Fruit fly (Drosophila melanogaster): Measurements from ENCODE around the gene CG10969.

- no peak for TF ChIP-seq Abd-B (GFP tag; optimal IDR thresholded peaks at IDR 0.05)
- no peak for TF ChIP-seq crc (GFP tag; optimal IDR thresholded peaks at IDR 0.05)
- peak; percentile 26; the same call in 1 of the 2 replicates for TF ChIP-seq MBD-R2 (GFP tag; IDR thresholded peaks at IDR 0.05)
- TF ChIP-seq mirr (GFP tag; optimal IDR thresholded peaks at IDR 0.05): peak; percentile 7
- no peak for TF ChIP-seq org-1 (GFP tag; optimal IDR thresholded peaks at IDR 0.05)
- TF ChIP-seq sd (tag; optimal IDR thresholded peaks at IDR 0.05): no peak
- TF ChIP-seq sim (GFP tag; IDR thresholded peaks at IDR 0.05): no peak
- TF ChIP-seq CG10147 (GFP tag; optimal IDR thresholded peaks at IDR 0.05): peak; percentile 16
- no peak for TF ChIP-seq ara (GFP tag; IDR thresholded peaks at IDR 0.05)
- no peak for TF ChIP-seq CG17186 (GFP tag; optimal IDR thresholded peaks at IDR 0.05)
- TF ChIP-seq CG15696 (tag; optimal IDR thresholded peaks at IDR 0.05): no peak
- no peak for TF ChIP-seq Opbp (GFP tag; IDR thresholded peaks at IDR 0.05; ENCODE audit: partially characterized antibody)
- TF ChIP-seq CG34376 (GFP tag; optimal IDR thresholded peaks at IDR 0.05): peak; percentile 17
These were observed 23.9 kb upstream of the CG10969 start, which contains the start of gene Atg1 for dm6 chr3L:12804730-12805170.
